Worm (Caenorhabditis elegans) whole organism, young adult: ENCODE data around the gene F21E9.2.
A peak's percentile ranks its signal among the peaks of the same experiment; 100 is the strongest.

Experiments
- B0019.2 ChIP-seq: fragments of 200-800 bp; sonication (Bioruptor generic); conservative IDR thresholded peaks from 2 replicates; pipeline ENCODE4 v1.3.6; 2022; ENCODE audit warnings: missing genetic modification reagents, missing genetic modification characterization, missing compliant biosample characterization
- B0035.1 ChIP-seq: sonication (generic microtip); optimal IDR thresholded peaks from 2 replicates; lab custom pipeline; 2016; ENCODE audit warnings: missing genetic modification characterization, mild to moderate bottlenecking, missing compliant biosample characterization, missing genotype, missing genetic modification reagents
- B0261.1 ChIP-seq: sonication (generic microtip); optimal IDR thresholded peaks from 2 replicates; lab custom pipeline; 2016; ENCODE audit warnings: mild to moderate bottlenecking, missing genetic modification characterization, moderate library complexity, missing compliant biosample characterization
- B0336.3 ChIP-seq: fragments of 200-800 bp; sonication (Bioruptor generic); IDR thresholded peaks from 2 replicates; pipeline ENCODE4 v1.3.6; 2022; ENCODE audit warnings: missing genetic modification characterization, missing compliant biosample characterization
- D2030.7 ChIP-seq: fragments of 200-800 bp; sonication (Bioruptor generic); IDR thresholded peaks from 2 replicates; pipeline ENCODE4 v1.3.6; 2022; ENCODE audit warnings: missing genetic modification reagents, missing genetic modification characterization, missing compliant biosample characterization
- F23B12.7 ChIP-seq: sonication (generic microtip); optimal IDR thresholded peaks from 2 replicates; lab custom pipeline; 2017; ENCODE audit warnings: missing genetic modification characterization, mild to moderate bottlenecking, missing compliant biosample characterization, antibody characterized with exemption, moderate library complexity; ENCODE audit not compliant: insufficient read depth
- F33H1.4 ChIP-seq: fragments of 200-800 bp; sonication (Bioruptor generic); IDR thresholded peaks from 2 replicates; pipeline ENCODE4 v1.3.6; 2022; ENCODE audit warnings: missing genetic modification reagents, missing genetic modification characterization, missing compliant biosample characterization
- F39B2.1 ChIP-seq: fragments of 200-800 bp; sonication (Bioruptor generic); IDR thresholded peaks from 2 replicates; pipeline ENCODE4 v1.3.6; 2022; ENCODE audit warnings: missing genetic modification reagents, missing genetic modification characterization, missing compliant biosample characterization
- F55B11.4 ChIP-seq: sonication (generic microtip); optimal IDR thresholded peaks from 2 replicates; lab custom pipeline; 2016; ENCODE audit warnings: missing compliant biosample characterization, missing genetic modification characterization, borderline replicate concordance; ENCODE audit not compliant: insufficient read depth
- K12H6.12 ChIP-seq: fragments of 200-800 bp; sonication (Bioruptor generic); optimal IDR thresholded peaks from 2 replicates; lab custom pipeline; 2018; ENCODE audit warnings: mild to moderate bottlenecking, missing genetic modification characterization, missing compliant biosample characterization
- Y67H2A.10 ChIP-seq: fragments of 200-800 bp; sonication (Bioruptor generic); conservative IDR thresholded peaks from 2 replicates; pipeline ENCODE4 v1.3.6; 2022; ENCODE audit warnings: missing genetic modification reagents, missing genetic modification characterization, missing compliant biosample characterization
- Y79H2A.3 ChIP-seq: fragments of 200-800 bp; sonication (Bioruptor generic); conservative IDR thresholded peaks from 2 replicates; pipeline ENCODE4 v1.3.6; 2022; ENCODE audit warnings: missing genetic modification reagents, missing genetic modification characterization, missing compliant biosample characterization
- ZK185.1 ChIP-seq: sonication (generic microtip); optimal IDR thresholded peaks from 2 replicates; lab custom pipeline; 2016; ENCODE audit warnings: mild to moderate bottlenecking, missing genetic modification characterization, missing compliant biosample characterization; ENCODE audit not compliant: poor library complexity, severe bottlenecking
- akir-1 ChIP-seq: fragments of 200-800 bp; sonication (Bioruptor generic); optimal IDR thresholded peaks from 2 replicates; lab custom pipeline; 2018; ENCODE audit warnings: mild to moderate bottlenecking, missing genetic modification characterization, moderate library complexity, missing compliant biosample characterization
- ama-1 ChIP-seq, 3 experiments: fragments of 150-350 bp in 1 of 3; sonication (generic microtip) in 2 of 3; optimal IDR thresholded peaks; 2 replicates each; lab custom pipeline; 2014 to 2018; ENCODE audit warnings: missing biosample characterization in 2 of 3, missing genetic modification characterization in 2 of 3, missing genetic modification reagents in 2 of 3
- bed-2 ChIP-seq: fragments of 200-800 bp; sonication (Bioruptor generic); IDR thresholded peaks from 2 replicates; pipeline ENCODE4 v1.3.6; 2022; ENCODE audit warnings: missing genetic modification reagents, missing genetic modification characterization, missing compliant biosample characterization
- die-1 ChIP-seq: sonication (generic microtip); optimal IDR thresholded peaks from 2 replicates; lab custom pipeline; 2016; ENCODE audit warnings: missing genotype, mild to moderate bottlenecking, missing genetic modification characterization, missing compliant biosample characterization
- dpl-1 ChIP-seq: fragments of 150-350 bp; optimal IDR thresholded peaks from 2 replicates; lab custom pipeline; 2014; ENCODE audit warnings: missing biosample characterization, missing genetic modification reagents, missing genetic modification characterization
- efl-1 ChIP-seq: fragments of 150-350 bp; optimal IDR thresholded peaks from 2 replicates; lab custom pipeline; 2014; ENCODE audit warnings: missing biosample characterization, missing genetic modification reagents, missing genetic modification characterization
- egrh-3 ChIP-seq: fragments of 200-800 bp; sonication (Bioruptor generic); IDR thresholded peaks from 2 replicates; pipeline ENCODE4 v1.3.6; 2022; ENCODE audit warnings: missing genetic modification reagents, missing genetic modification characterization, missing compliant biosample characterization
- ekl-4 ChIP-seq: fragments of 200-800 bp; sonication (Bioruptor generic); IDR thresholded peaks from 2 replicates; pipeline ENCODE4 v1.3.6; 2022; ENCODE audit warnings: missing genetic modification reagents, missing genetic modification characterization, missing compliant biosample characterization
- ets-4 ChIP-seq: fragments of 200-800 bp; sonication (Bioruptor generic); optimal IDR thresholded peaks from 2 replicates; lab custom pipeline; 2018; ENCODE audit warnings: mild to moderate bottlenecking, missing genetic modification characterization, missing compliant biosample characterization
- fkh-3 ChIP-seq: sonication (generic microtip); optimal IDR thresholded peaks from 2 replicates; lab custom pipeline; 2016; ENCODE audit warnings: mild to moderate bottlenecking, missing genetic modification characterization, missing compliant biosample characterization
- hrde-1 ChIP-seq: sonication (generic microtip); optimal IDR thresholded peaks from 2 replicates; lab custom pipeline; 2016; ENCODE audit warnings: missing genetic modification characterization, mild to moderate bottlenecking, missing compliant biosample characterization, moderate library complexity, missing genotype, missing genetic modification reagents, borderline replicate concordance
- hsf-1 ChIP-seq: fragments of 200-800 bp; sonication (Bioruptor generic); IDR thresholded peaks from 2 replicates; pipeline ENCODE4 v1.3.6; 2022; ENCODE audit warnings: missing genetic modification reagents, missing genetic modification characterization, missing compliant biosample characterization
- lin-26 ChIP-seq: fragments of 200-800 bp; sonication (Bioruptor generic); IDR thresholded peaks from 2 replicates; pipeline ENCODE4 v1.3.6; 2022; ENCODE audit warnings: missing genetic modification reagents, missing genetic modification characterization, missing compliant biosample characterization
- lin-40 ChIP-seq: sonication (generic microtip); optimal IDR thresholded peaks from 2 replicates; lab custom pipeline; 2016; ENCODE audit warnings: missing genetic modification characterization, mild to moderate bottlenecking, missing compliant biosample characterization, missing genotype, missing genetic modification reagents
- lir-1 ChIP-seq: fragments of 200-800 bp; sonication (Bioruptor generic); conservative IDR thresholded peaks from 2 replicates; pipeline ENCODE4 v1.3.6; 2022; ENCODE audit warnings: missing genetic modification reagents, missing genetic modification characterization, missing compliant biosample characterization
- madf-10 ChIP-seq: sonication (generic microtip); optimal IDR thresholded peaks from 2 replicates; lab custom pipeline; 2016; ENCODE audit warnings: mild to moderate bottlenecking, missing genetic modification characterization, missing compliant biosample characterization
- madf-3 ChIP-seq: fragments of 200-800 bp; sonication (Bioruptor generic); IDR thresholded peaks from 2 replicates; pipeline ENCODE4 v1.3.6; 2022; ENCODE audit warnings: missing genetic modification reagents, missing genetic modification characterization, missing compliant biosample characterization
- madf-6 ChIP-seq: fragments of 200-800 bp; sonication (Bioruptor generic); IDR thresholded peaks from 2 replicates; pipeline ENCODE4 v1.3.6; 2022; ENCODE audit warnings: missing genetic modification reagents, missing genetic modification characterization, missing compliant biosample characterization
- mes-4 ChIP-seq: sonication (generic microtip); optimal IDR thresholded peaks from 2 replicates; lab custom pipeline; 2016; ENCODE audit warnings: missing genotype, missing genetic modification characterization, missing compliant biosample characterization
- nfya-1 ChIP-seq: sonication (generic microtip); optimal IDR thresholded peaks from 2 replicates; lab custom pipeline; 2017; ENCODE audit warnings: antibody characterized with exemption, missing compliant biosample characterization, missing genetic modification characterization, borderline replicate concordance; ENCODE audit not compliant: insufficient read depth
- nfyb-1 ChIP-seq: fragments of 200-800 bp; sonication (Bioruptor generic); IDR thresholded peaks from 2 replicates; pipeline ENCODE4 v1.3.6; 2022; ENCODE audit warnings: missing genetic modification reagents, missing genetic modification characterization, missing compliant biosample characterization
- pha-4 ChIP-seq: fragments of 150-350 bp; sonication (generic microtip); optimal IDR thresholded peaks from 2 replicates; lab custom pipeline; 2014; ENCODE audit warnings: missing biosample characterization, missing genetic modification reagents, missing genetic modification characterization
- rcor-1 ChIP-seq: fragments of 200-800 bp; sonication (Bioruptor generic); IDR thresholded peaks from 2 replicates; pipeline ENCODE4 v1.3.6; 2022; ENCODE audit warnings: missing genetic modification reagents, missing genetic modification characterization, missing compliant biosample characterization
- rec-8 ChIP-seq, 2 experiments: sonication (generic microtip); optimal IDR thresholded peaks; 2 replicates each; lab custom pipeline; 2016; ENCODE audit warnings: mild to moderate bottlenecking in 2 of 2, missing genetic modification characterization in 2 of 2, missing genetic modification reagents in 2 of 2, missing genotype in 2 of 2, missing biosample characterization in 1 of 2, missing compliant biosample characterization in 1 of 2, moderate library complexity in 1 of 2
- snpc-3.4 ChIP-seq: sonication (generic microtip); optimal IDR thresholded peaks from 2 replicates; lab custom pipeline; 2017; ENCODE audit warnings: missing genetic modification characterization, mild to moderate bottlenecking, missing compliant biosample characterization, antibody characterized with exemption, moderate library complexity, missing genotype, missing genetic modification reagents
- somi-1 ChIP-seq: fragments of 200-800 bp; sonication (Bioruptor generic); optimal IDR thresholded peaks from 2 replicates; lab custom pipeline; 2018; ENCODE audit warnings: mild to moderate bottlenecking, missing genetic modification characterization, missing compliant biosample characterization
- unc-130 ChIP-seq: sonication (generic microtip); optimal IDR thresholded peaks from 2 replicates; lab custom pipeline; 2016; ENCODE audit warnings: missing genetic modification reagents, missing genetic modification characterization, missing compliant biosample characterization
- zfh-2 ChIP-seq: fragments of 200-800 bp; sonication (Bioruptor generic); conservative IDR thresholded peaks from 2 replicates; pipeline ENCODE4 v1.3.6; 2022; ENCODE audit warnings: missing genetic modification reagents, missing genetic modification characterization, missing compliant biosample characterization
- zim-3 ChIP-seq: sonication (generic microtip); optimal IDR thresholded peaks from 2 replicates; lab custom pipeline; 2017; ENCODE audit warnings: mild to moderate bottlenecking, missing genetic modification characterization, moderate library complexity, missing compliant biosample characterization
- ztf-25 ChIP-seq: fragments of 200-800 bp; sonication (Bioruptor generic); IDR thresholded peaks from 2 replicates; pipeline ENCODE4 v1.3.6; 2022; ENCODE audit warnings: missing genetic modification reagents, missing genetic modification characterization, missing compliant biosample characterization
- ztf-6 ChIP-seq: fragments of 200-800 bp; sonication (Bioruptor generic); IDR thresholded peaks from 2 replicates; pipeline ENCODE4 v1.3.6; 2022; ENCODE audit warnings: missing genetic modification reagents, missing genetic modification characterization, missing compliant biosample characterization

F21E9.2 gene

DNA sequence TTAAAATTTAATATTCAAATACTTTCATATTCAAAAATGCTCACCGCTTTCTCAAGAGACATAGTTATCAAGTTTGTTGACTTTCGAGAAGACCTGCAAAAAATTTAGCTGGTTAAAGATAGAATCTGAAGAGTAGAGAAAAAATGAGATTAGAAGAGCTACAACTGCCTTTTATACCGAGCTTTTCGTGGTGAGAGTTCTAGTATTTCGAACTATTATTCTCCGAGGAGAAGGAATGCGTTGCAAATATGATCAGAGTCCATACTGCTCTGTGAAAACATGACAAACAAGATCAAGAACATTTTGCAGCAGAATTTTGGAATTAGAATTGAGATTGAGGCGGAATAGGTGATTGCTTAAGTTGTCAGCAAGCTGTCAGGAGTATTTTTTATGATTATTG is 30.9 kb upstream of the F21E9.2 start, which contains the start of gene F56C3.4 (continued):
- TF ChIP-seq ztf-6 (GFP tag; lab: Robert Waterston, UW) (no peak), pha-4 (tag; lab: Kevin White, UChicago) (no peak), egrh-3 (GFP tag; lab: Robert Waterston, UW) (no peak)
- TF ChIP-seq, all 124 proteins: peak for 0

DNA sequence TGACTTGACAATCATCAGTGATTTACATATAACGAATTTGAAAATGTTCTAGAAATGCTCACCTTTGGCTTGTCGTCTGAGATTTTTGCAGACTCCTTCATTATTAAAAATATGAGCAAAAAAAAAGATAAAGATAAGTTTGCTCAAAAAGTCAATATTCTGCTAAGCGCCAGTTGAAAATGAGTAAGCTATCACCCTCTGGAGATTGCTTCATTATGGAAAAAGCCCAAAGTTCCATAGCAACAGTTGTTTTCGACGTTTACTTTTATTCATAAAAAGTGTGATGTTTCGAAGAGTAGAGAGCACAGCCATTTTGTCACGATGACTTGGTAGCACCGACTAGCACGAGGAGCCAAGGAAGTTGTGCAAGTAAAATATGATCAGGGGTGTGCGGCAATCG is 28.5 kb upstream of the F21E9.2 start, which contains the start of gene F56C3.3:
TSS of gene F56C3.3 (minus strand) at position 101 of the 400 bp plus-strand sequence.
- TF ChIP-seq B0336.3 (GFP tag; lab: Robert Waterston, UW) (no peak), madf-6 (GFP tag; lab: Robert Waterston, UW) (no peak), ZK185.1 (tag; lab: Kevin White, UChicago) (no peak), lin-26 (no peak), ekl-4 (GFP tag; lab: Robert Waterston, UW) (no peak), lir-1 (GFP tag; lab: Robert Waterston, UW) (no peak), snpc-3.4 (tag; lab: Kevin White, UChicago) (no peak), madf-3 (GFP tag; lab: Robert Waterston, UW) (no peak), bed-2 (GFP tag; lab: Robert Waterston, UW) (no peak)

DNA sequence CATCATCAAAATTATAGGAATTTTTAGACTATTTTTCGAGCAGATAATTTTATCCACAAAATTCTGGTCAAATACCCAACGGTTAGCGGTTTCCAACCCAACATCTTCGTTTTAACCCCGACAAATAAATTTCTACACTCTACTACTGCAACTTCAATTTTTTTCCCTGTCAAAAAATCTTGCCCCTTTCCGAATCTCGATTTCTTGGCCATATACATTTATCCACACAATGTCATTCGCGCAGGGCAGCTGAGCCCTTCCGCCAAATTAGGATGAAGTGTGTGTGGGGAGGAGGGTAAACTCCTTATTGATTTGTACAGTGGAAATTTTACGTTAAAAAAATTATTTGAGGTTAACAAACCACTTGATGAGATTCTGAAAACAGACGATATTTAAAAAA is 15.1 kb upstream of the F21E9.2 start:
- no peak for TF ChIP-seq mes-4 (tag; lab: Kevin White, UChicago)
- TF ChIP-seq nfyb-1 (GFP tag; lab: Robert Waterston, UW), result peak; percentile 96
- TF ChIP-seq B0261.1 (tag; lab: Kevin White, UChicago), result peak; percentile 53
- TF ChIP-seq ZK185.1 (tag; lab: Kevin White, UChicago), result peak; percentile 98
- no peak for TF ChIP-seq ama-1 (optimal IDR thresholded peaks at IDR 0.05; lab: Kevin White, UChicago)
- TF ChIP-seq ama-1 (GFP tag; optimal IDR thresholded peaks at IDR 0.05; lab: Kevin White, UChicago), result no peak
- TF ChIP-seq madf-10, result peak; percentile 94
- no peak for TF ChIP-seq F39B2.1 (GFP tag; lab: Robert Waterston, UW)
- no peak for TF ChIP-seq F33H1.4 (GFP tag; lab: Robert Waterston, UW)
- no peak for TF ChIP-seq ztf-25 (GFP tag; lab: Robert Waterston, UW)
- TF ChIP-seq efl-1, result no peak
- TF ChIP-seq rec-8 (tag; optimal IDR thresholded peaks at IDR 0.05; lab: Kevin White, UChicago), result peak in 1 of 2 experiments; percentile 45
- TF ChIP-seq fkh-3 (tag; lab: Kevin White, UChicago), result no peak
- TF ChIP-seq unc-130, result no peak
- peak; percentile 94 for TF ChIP-seq ets-4 (GFP tag; lab: Kevin White, UChicago)
- peak; percentile 95 for TF ChIP-seq pha-4 (tag; lab: Kevin White, UChicago)
- no peak for TF ChIP-seq zfh-2 (GFP tag; lab: Robert Waterston, UW)
- TF ChIP-seq akir-1 (GFP tag; lab: Kevin White, UChicago), result peak; percentile 86
- peak; percentile 94 for TF ChIP-seq F23B12.7 (tag; lab: Kevin White, UChicago)
- TF ChIP-seq B0035.1 (tag; lab: Kevin White, UChicago), result peak; percentile 90
- no peak for TF ChIP-seq Y79H2A.3 (GFP tag; lab: Robert Waterston, UW)
- no peak for TF ChIP-seq zim-3 (tag; lab: Kevin White, UChicago)
- peak; percentile 53 for TF ChIP-seq hrde-1
- no peak for TF ChIP-seq D2030.7 (GFP tag; lab: Robert Waterston, UW)
- TF ChIP-seq nfya-1 (tag; lab: Kevin White, UChicago), result no peak
- no peak for TF ChIP-seq Y67H2A.10 (GFP tag; lab: Robert Waterston, UW)
- no peak for TF ChIP-seq B0019.2 (GFP tag; lab: Robert Waterston, UW)
- TF ChIP-seq rcor-1 (GFP tag; lab: Robert Waterston, UW), result peak; percentile 94
- TF ChIP-seq dpl-1 (GFP tag; lab: Kevin White, UChicago), result no peak
- TF ChIP-seq K12H6.12 (tag; lab: Kevin White, UChicago), result peak; percentile 82
- TF ChIP-seq die-1 (tag; lab: Kevin White, UChicago), result peak; percentile 28
- TF ChIP-seq F55B11.4 (tag; lab: Kevin White, UChicago), result no peak
- TF ChIP-seq lin-40 (tag; lab: Kevin White, UChicago), result peak; percentile 99
- peak; percentile 88 for TF ChIP-seq somi-1 (GFP tag; lab: Kevin White, UChicago)
- TF ChIP-seq hsf-1 (GFP tag; lab: Robert Waterston, UW), result no peak
